Worm (Caenorhabditis elegans) whole organism, L2 larva: ENCODE measurements around the gene F21H7.12.

ENCODE experiments used
- ceh-82 ChIP-seq: fragments of 150-350 bp; optimal IDR thresholded peaks from 2 replicates; lab custom pipeline; 2014; ENCODE audit warnings: missing biosample characterization, missing genetic modification characterization
- nhr-11 ChIP-seq: fragments of 150-350 bp; optimal IDR thresholded peaks from 2 replicates; lab custom pipeline; 2014; ENCODE audit warnings: missing biosample characterization, missing genetic modification characterization

DNA sequence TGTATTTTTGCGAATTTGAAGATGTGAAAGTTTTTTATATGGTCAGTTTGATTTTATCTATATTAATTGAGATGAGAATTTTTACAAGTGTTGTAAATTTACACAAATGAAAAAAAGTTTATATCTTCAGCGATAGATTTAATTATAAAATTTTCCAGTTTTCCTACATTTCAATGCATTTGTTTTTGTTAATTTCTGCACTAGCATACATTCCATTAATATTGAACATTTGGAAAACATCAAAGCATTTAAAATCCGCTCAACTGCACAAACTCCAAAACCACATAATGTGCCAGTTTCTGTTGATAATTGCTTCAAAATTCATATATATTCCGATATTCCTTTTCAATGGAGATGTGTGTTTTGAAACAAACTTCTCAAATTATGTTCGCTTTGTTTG, 47.0 kb upstream of the F21H7.12 start, which contains the start of gene srh-277:
- TF ChIP-seq nhr-11 = no peak
- no peak for TF ChIP-seq ceh-82
